Worm (Caenorhabditis elegans): ENCODE data around the gene tdp-1.

tdp-1 gene

ce11 chrII:9038736-9039135 lies 41.1 kb downstream of the tdp-1 start:
- TF ChIP-seq ztf-29 (GFP tag; IDR thresholded peaks at IDR 0.05) (no peak), ztf-23 (GFP tag; IDR thresholded peaks at IDR 0.05) (no peak), tab-1 (GFP tag; IDR thresholded peaks at IDR 0.05) (no peak), med-1 (GFP tag; optimal IDR thresholded peaks at IDR 0.05; ENCODE audit: insufficient read depth) (no peak), ref-1 (GFP tag; conservative IDR thresholded peaks at IDR 0.05) (no peak), klf-2 (GFP tag; conservative IDR thresholded peaks at IDR 0.05) (no peak), T22C8.4 (GFP tag; IDR thresholded peaks at IDR 0.05) (no peak), cog-1 (tag; optimal IDR thresholded peaks at IDR 0.05) (no peak), flt-1 (GFP tag; IDR thresholded peaks at IDR 0.05) (no peak)

ce11 chrII:9041306-9041705 lies 43.7 kb downstream of the tdp-1 start, which contains the start of gene F37B12.3:
Gene F37B12.3, minus strand, starts transcription at chrII:9041406.
- TF ChIP-seq med-1 (GFP tag; optimal IDR thresholded peaks at IDR 0.05; ENCODE audit: insufficient read depth), result no peak
- TF ChIP-seq T22C8.4 (GFP tag; IDR thresholded peaks at IDR 0.05), result no peak
- no peak for TF ChIP-seq flt-1 (GFP tag; IDR thresholded peaks at IDR 0.05)
- no peak for TF ChIP-seq ref-1 (GFP tag; conservative IDR thresholded peaks at IDR 0.05)
- no peak for TF ChIP-seq tab-1 (GFP tag; IDR thresholded peaks at IDR 0.05)
- TF ChIP-seq ztf-23 (GFP tag; IDR thresholded peaks at IDR 0.05), result no peak
- TF ChIP-seq klf-2 (GFP tag; conservative IDR thresholded peaks at IDR 0.05), result no peak
- no peak for TF ChIP-seq cog-1 (tag; optimal IDR thresholded peaks at IDR 0.05)
- TF ChIP-seq ztf-29 (GFP tag; IDR thresholded peaks at IDR 0.05), result no peak

- TF ChIP-seq tab-1 (GFP tag; IDR thresholded peaks at IDR 0.05) (no peak), ref-1 (GFP tag; conservative IDR thresholded peaks at IDR 0.05) (no peak), ztf-29 (GFP tag; IDR thresholded peaks at IDR 0.05) (no peak), klf-2 (GFP tag; conservative IDR thresholded peaks at IDR 0.05) (no peak), med-1 (GFP tag; optimal IDR thresholded peaks at IDR 0.05; ENCODE audit: insufficient read depth) (no peak), T22C8.4 (GFP tag; IDR thresholded peaks at IDR 0.05) (no peak), cog-1 (tag; optimal IDR thresholded peaks at IDR 0.05) (no peak), flt-1 (GFP tag; IDR thresholded peaks at IDR 0.05) (no peak), ztf-23 (GFP tag; IDR thresholded peaks at IDR 0.05) (no peak)
Measured at ce11 chrII:9042059-9042458, 44.4 kb downstream of the tdp-1 start.

Measured in whole organism, midembryonic.